Worm (Caenorhabditis elegans) whole organism, L3 larva: ENCODE measurements around the gene R12B2.7.

Experiments used
- R02D3.7 ChIP-seq: fragments of 150-350 bp; optimal IDR thresholded peaks from 2 replicates; lab custom pipeline; 2014; ENCODE audit warnings: missing biosample characterization, missing genetic modification characterization
- ZK546.5 ChIP-seq: sonication (generic microtip); optimal IDR thresholded peaks from 2 replicates; lab custom pipeline; 2017; ENCODE audit warnings: missing biosample characterization, missing genetic modification characterization
- aly-2 ChIP-seq: fragments of 150-350 bp; optimal IDR thresholded peaks from 2 replicates; lab custom pipeline; 2014; ENCODE audit warnings: missing biosample characterization, missing genetic modification characterization
- ama-1 ChIP-seq: fragments of 150-350 bp; optimal IDR thresholded peaks from 2 replicates; lab custom pipeline; 2018
- ceh-16 ChIP-seq: sonication (generic microtip); optimal IDR thresholded peaks from 2 replicates; lab custom pipeline; 2017; ENCODE audit warnings: missing biosample characterization, missing genetic modification characterization
- ceh-28 ChIP-seq: fragments of 150-350 bp; optimal IDR thresholded peaks from 2 replicates; lab custom pipeline; 2014; ENCODE audit warnings: missing biosample characterization, missing genetic modification reagents, missing genetic modification characterization
- ceh-9 ChIP-seq: sonication (generic microtip); optimal IDR thresholded peaks from 2 replicates; lab custom pipeline; 2018; ENCODE audit warnings: missing biosample characterization, missing genetic modification characterization
- daf-12 ChIP-seq: fragments of 150-350 bp; optimal IDR thresholded peaks from 2 replicates; lab custom pipeline; 2014; ENCODE audit warnings: missing biosample characterization, missing genetic modification reagents, missing genetic modification characterization
- egl-27 ChIP-seq: sonication (generic microtip); optimal IDR thresholded peaks from 4 replicates; lab custom pipeline; 2017; ENCODE audit warnings: missing biosample characterization, missing genetic modification reagents, missing genetic modification characterization
- egl-5 ChIP-seq: fragments of 150-350 bp; optimal IDR thresholded peaks from 2 replicates; lab custom pipeline; 2017; ENCODE audit warnings: missing biosample characterization, missing genetic modification reagents, missing genetic modification characterization, inconsistent platforms
- elt-1 ChIP-seq: fragments of 150-350 bp; optimal IDR thresholded peaks from 2 replicates; lab custom pipeline; 2014; ENCODE audit warnings: missing biosample characterization, missing genetic modification characterization
- elt-2 ChIP-seq: sonication (generic microtip); optimal IDR thresholded peaks from 2 replicates; lab custom pipeline; 2016; ENCODE audit warnings: missing genetic modification reagents, mild to moderate bottlenecking, missing genetic modification characterization, missing compliant biosample characterization
- elt-3 ChIP-seq, 3 experiments: fragments of 150-350 bp in 1 of 3; sonication (generic microtip) in 2 of 3; optimal IDR thresholded peaks; 2 replicates in 2 of 3; 4 replicates in 1 of 3; lab custom pipeline; 2014 to 2017; ENCODE audit warnings: missing biosample characterization in 3 of 3, missing genetic modification characterization in 3 of 3
- eor-1 ChIP-seq, 2 experiments: fragments of 150-350 bp; optimal IDR thresholded peaks; 2 replicates each; lab custom pipeline; 2014 to 2018; ENCODE audit warnings: missing biosample characterization in 2 of 2, missing genetic modification characterization in 2 of 2
- fkh-2 ChIP-seq: fragments of 150-350 bp; optimal IDR thresholded peaks from 2 replicates; lab custom pipeline; 2014; ENCODE audit warnings: missing biosample characterization, missing genetic modification reagents, missing genetic modification characterization
- hmg-11 ChIP-seq: sonication (generic microtip); optimal IDR thresholded peaks from 2 replicates; lab custom pipeline; 2016; ENCODE audit warnings: missing genetic modification characterization, missing compliant biosample characterization
- jun-1 ChIP-seq: fragments of 150-350 bp; optimal IDR thresholded peaks from 2 replicates; lab custom pipeline; 2014; ENCODE audit warnings: missing biosample characterization, missing genetic modification reagents, missing genetic modification characterization
- lin-15B ChIP-seq: fragments of 150-350 bp; optimal IDR thresholded peaks from 2 replicates; lab custom pipeline; 2014; ENCODE audit warnings: missing biosample characterization, missing genetic modification characterization
- lsy-12 ChIP-seq: sonication (generic microtip); optimal IDR thresholded peaks from 2 replicates; lab custom pipeline; 2016; ENCODE audit warnings: mild to moderate bottlenecking, missing genetic modification characterization, missing compliant biosample characterization
- mdl-1 ChIP-seq: fragments of 150-350 bp; optimal IDR thresholded peaks from 2 replicates; lab custom pipeline; 2014; ENCODE audit warnings: missing biosample characterization, missing genetic modification characterization
- mml-1 ChIP-seq: fragments of 150-350 bp; sonication (generic microtip); optimal IDR thresholded peaks from 3 replicates; lab custom pipeline; 2014; ENCODE audit warnings: missing biosample characterization, missing genetic modification characterization
- nfya-1 ChIP-seq: sonication (generic microtip); optimal IDR thresholded peaks from 2 replicates; lab custom pipeline; 2017; ENCODE audit warnings: missing genetic modification characterization, mild to moderate bottlenecking, missing compliant biosample characterization, antibody characterized with exemption, moderate library complexity; ENCODE audit not compliant: insufficient read depth
- nhr-11 ChIP-seq: fragments of 150-350 bp; optimal IDR thresholded peaks from 2 replicates; lab custom pipeline; 2014; ENCODE audit warnings: missing biosample characterization, missing genetic modification characterization
- nhr-23 ChIP-seq: fragments of 150-350 bp; optimal IDR thresholded peaks from 2 replicates; lab custom pipeline; 2014; ENCODE audit warnings: missing biosample characterization, missing genetic modification reagents, missing genetic modification characterization
- nhr-237 ChIP-seq: fragments of 150-350 bp; optimal IDR thresholded peaks from 2 replicates; lab custom pipeline; 2014; ENCODE audit warnings: missing biosample characterization, missing genetic modification characterization
- nhr-25 ChIP-seq: sonication (generic microtip); optimal IDR thresholded peaks from 2 replicates; lab custom pipeline; 2017; ENCODE audit warnings: missing biosample characterization, missing genetic modification characterization
- nhr-43 ChIP-seq: sonication (generic microtip); optimal IDR thresholded peaks from 2 replicates; lab custom pipeline; 2016; ENCODE audit warnings: mild to moderate bottlenecking, missing genetic modification characterization, missing compliant biosample characterization; ENCODE audit not compliant: poor library complexity, severe bottlenecking
- nhr-67 ChIP-seq: fragments of 150-350 bp; optimal IDR thresholded peaks from 2 replicates; lab custom pipeline; 2014; ENCODE audit warnings: missing biosample characterization, missing genetic modification characterization
- pha-4 ChIP-seq: fragments of 150-350 bp; optimal IDR thresholded peaks from 2 replicates; lab custom pipeline; 2014; ENCODE audit warnings: missing biosample characterization, missing genetic modification reagents, missing genetic modification characterization
- pqm-1 ChIP-seq: fragments of 150-350 bp; optimal IDR thresholded peaks from 2 replicates; lab custom pipeline; 2017; ENCODE audit warnings: missing biosample characterization, missing genetic modification characterization, inconsistent platforms
- sea-2 ChIP-seq: fragments of 150-350 bp; sonication (generic microtip); optimal IDR thresholded peaks from 4 replicates; lab custom pipeline; 2014; ENCODE audit warnings: missing biosample characterization, missing genetic modification reagents, missing genetic modification characterization
- skn-1 ChIP-seq: fragments of 150-350 bp; optimal IDR thresholded peaks from 2 replicates; lab custom pipeline; 2014; ENCODE audit warnings: missing biosample characterization, missing genetic modification characterization
- unc-62 ChIP-seq: fragments of 150-350 bp; sonication (generic microtip); optimal IDR thresholded peaks from 4 replicates; lab custom pipeline; 2014; ENCODE audit warnings: missing biosample characterization, missing genetic modification reagents, missing genetic modification characterization
- ztf-11 ChIP-seq: fragments of 150-350 bp; optimal IDR thresholded peaks from 2 replicates; lab custom pipeline; 2014; ENCODE audit warnings: missing biosample characterization, missing genetic modification characterization

Gene R12B2.7

ce11 chrIII:5838159-5839046 lies 23.6 kb downstream of the R12B2.7 start:
- TF ChIP-seq nhr-11 (tag; lab: Kevin White, UChicago) (no peak), aly-2 (no peak), skn-1 (tag; lab: Kevin White, UChicago) (no peak), ama-1 (peak; percentile 73), nfya-1 (tag; lab: Kevin White, UChicago) (peak; percentile 14), mdl-1 (tag; lab: Kevin White, UChicago) (peak; percentile 11), nhr-23 (tag; lab: Kevin White, UChicago) (peak; percentile 46), elt-1 (tag; lab: Kevin White, UChicago) (peak; percentile 59), ceh-28 (tag; lab: Kevin White, UChicago) (no peak), nhr-43 (peak; percentile 44), R02D3.7 (tag; lab: Kevin White, UChicago) (no peak), nhr-237 (tag; lab: Kevin White, UChicago) (no peak), ztf-11 (no peak), lin-15B (no peak), pqm-1 (tag; lab: Kevin White, UChicago) (peak; percentile 93), pha-4 (tag; lab: Kevin White, UChicago) (peak; percentile 75), ceh-9 (tag; lab: Kevin White, UChicago) (no peak), elt-2 (peak; percentile 95), jun-1 (tag; lab: Kevin White, UChicago) (peak; percentile 35), lsy-12 (peak; percentile 53), nhr-25 (tag; lab: Kevin White, UChicago) (no peak), fkh-2 (no peak), egl-5 (tag; lab: Kevin White, UChicago) (no peak), unc-62 (GFP tag; lab: Kevin White, UChicago) (no peak), ceh-16 (no peak), sea-2 (GFP tag; lab: Kevin White, UChicago) (no peak), daf-12 (tag; lab: Kevin White, UChicago) (no peak)

DNA sequence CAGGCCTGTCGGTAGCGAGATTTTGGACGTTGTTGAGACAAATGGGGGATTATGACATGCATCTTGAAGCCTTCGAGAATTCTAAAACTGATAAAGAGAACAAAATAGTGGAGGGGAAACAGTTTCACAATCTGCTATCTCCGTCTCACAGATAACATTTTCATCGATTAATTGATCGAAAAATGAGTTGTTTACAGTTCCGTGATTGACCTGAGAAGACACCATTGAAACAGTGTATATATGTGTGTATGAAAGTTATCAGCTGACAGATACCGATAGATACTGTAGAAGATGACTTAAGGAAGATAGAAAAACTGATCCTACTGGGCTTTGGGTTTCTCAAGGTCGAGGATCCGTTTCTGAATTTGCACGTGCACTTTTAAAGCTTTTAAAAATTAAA lies 24.3 kb downstream of the R12B2.7 start:
- TF ChIP-seq jun-1 (tag; lab: Kevin White, UChicago) = peak; percentile 31
- peak; percentile 76 for TF ChIP-seq elt-2
- TF ChIP-seq egl-27 (tag; lab: Kevin White, UChicago) = no peak
- peak in 1 of 3 experiments; percentile 10 for TF ChIP-seq elt-3 (tag; optimal IDR thresholded peaks at IDR 0.05; lab: Kevin White, UChicago)
- TF ChIP-seq nhr-25 (tag; lab: Kevin White, UChicago) = no peak
- TF ChIP-seq nhr-67 (tag; lab: Kevin White, UChicago) = no peak
- peak; percentile 69 for TF ChIP-seq nhr-43
- TF ChIP-seq eor-1 (tag; optimal IDR thresholded peaks at IDR 0.05; lab: Kevin White, UChicago) = no peak
- peak; percentile 83 for TF ChIP-seq ceh-28 (tag; lab: Kevin White, UChicago)
- TF ChIP-seq nhr-23 (tag; lab: Kevin White, UChicago) = peak; percentile 61
- TF ChIP-seq pqm-1 (tag; lab: Kevin White, UChicago) = peak; percentile 83
- TF ChIP-seq, all 47 proteins: peak for 7

- TF ChIP-seq nhr-67 (tag; lab: Kevin White, UChicago) (no peak), elt-1 (tag; lab: Kevin White, UChicago) (no peak), mml-1 (tag; lab: Kevin White, UChicago) (peak; percentile 36)
These were observed 24.8 kb downstream of the R12B2.7 start for ce11 chrIII:5839598-5839997.

DNA sequence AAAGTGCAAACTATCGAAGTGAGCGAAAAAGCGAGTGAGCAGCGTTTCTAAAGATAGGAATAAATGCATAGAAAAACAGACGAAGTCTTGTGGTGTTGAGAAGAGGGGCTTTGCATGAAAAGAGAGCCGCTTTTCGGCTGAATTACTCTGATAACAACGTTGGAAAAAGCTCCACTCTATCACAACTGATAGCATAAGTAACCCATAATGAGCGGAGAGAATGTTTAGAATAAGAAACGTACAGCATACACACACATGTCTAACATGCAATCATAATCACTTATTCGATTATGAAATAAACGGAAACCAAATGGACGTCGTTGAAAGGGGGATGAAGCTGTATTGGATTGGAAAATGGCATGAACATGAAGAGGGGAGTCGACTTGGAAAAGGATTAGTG lies 25.4 kb downstream of the R12B2.7 start:
- TF ChIP-seq R02D3.7 (tag; lab: Kevin White, UChicago) (no peak), ZK546.5 (tag; lab: Kevin White, UChicago) (no peak), hmg-11 (tag; lab: Kevin White, UChicago) (no peak), pqm-1 (tag; lab: Kevin White, UChicago) (peak; percentile 61), nhr-25 (tag; lab: Kevin White, UChicago) (no peak), elt-2 (peak; percentile 75)
